Fruit fly (Drosophila melanogaster) whole organism, embryonic: ENCODE results near the gene SclA.

ENCODE experiments used
- Atf-2 ChIP-seq: fragments of 200-800 bp; sonication (Bioruptor generic); optimal IDR thresholded peaks from 2 replicates; lab custom pipeline; 2016; ENCODE audit warnings: missing biosample characterization, missing genetic modification characterization
- CG10321 ChIP-seq: fragments of 200-800 bp; sonication (Bioruptor generic); IDR thresholded peaks from 2 replicates; pipeline ENCODE4 v1.3.6; 2022; ENCODE audit warnings: missing biosample characterization, missing genetic modification characterization
- CG11504 ChIP-seq: fragments of 200-800 bp; sonication (Bioruptor generic); optimal IDR thresholded peaks from 3 replicates; lab custom pipeline; 2019; ENCODE audit warnings: missing biosample characterization, mild to moderate bottlenecking, missing genetic modification characterization, moderate library complexity
- CG11560 ChIP-seq: fragments of 200-800 bp; sonication (Bioruptor generic); IDR thresholded peaks from 3 replicates; pipeline ENCODE4 v1.3.6; 2022; ENCODE audit warnings: missing biosample characterization, missing genetic modification characterization
- CG11695 ChIP-seq: fragments of 200-800 bp; sonication (Bioruptor generic); IDR thresholded peaks from 3 replicates; pipeline ENCODE4 v1.3.6; 2022; ENCODE audit warnings: missing biosample characterization, missing genetic modification characterization
- CG13123 ChIP-seq: fragments of 200-800 bp; sonication (Bioruptor generic); optimal IDR thresholded peaks from 2 replicates; lab custom pipeline; 2016; ENCODE audit warnings: missing biosample characterization, missing genetic modification characterization
- CG13624 ChIP-seq: fragments of 200-800 bp; sonication (Bioruptor generic); optimal IDR thresholded peaks from 2 replicates; lab custom pipeline; 2016; ENCODE audit warnings: missing biosample characterization, missing genetic modification characterization
- CG13775 ChIP-seq: fragments of 200-800 bp; sonication (Bioruptor generic); optimal IDR thresholded peaks from 3 replicates; lab custom pipeline; 2017; ENCODE audit warnings: missing biosample characterization, mild to moderate bottlenecking, missing genetic modification characterization
- CG1647 ChIP-seq: fragments of 200-800 bp; sonication (Bioruptor generic); optimal IDR thresholded peaks from 3 replicates; lab custom pipeline; 2016; ENCODE audit warnings: missing biosample characterization, missing genetic modification characterization
- CG16779 ChIP-seq: fragments of 200-800 bp; sonication (Bioruptor generic); IDR thresholded peaks from 2 replicates; pipeline ENCODE4 v1.3.6; 2022; ENCODE audit warnings: missing biosample characterization, missing genetic modification characterization
- CG16863 ChIP-seq: fragments of 200-800 bp; sonication (Bioruptor generic); optimal IDR thresholded peaks from 3 replicates; lab custom pipeline; 2016; ENCODE audit warnings: missing biosample characterization, missing genetic modification characterization
- CG17568 ChIP-seq: fragments of 200-800 bp; sonication (Bioruptor generic); optimal IDR thresholded peaks from 2 replicates; lab custom pipeline; 2018; ENCODE audit warnings: missing biosample characterization, mild to moderate bottlenecking, missing genetic modification characterization, moderate library complexity
- CG1832 ChIP-seq: fragments of 200-800 bp; sonication (Bioruptor generic); optimal IDR thresholded peaks from 2 replicates; lab custom pipeline; 2017; ENCODE audit warnings: missing biosample characterization, mild to moderate bottlenecking, missing genetic modification characterization, inconsistent platforms
- CG30403 ChIP-seq: fragments of 200-800 bp; sonication (Bioruptor generic); optimal IDR thresholded peaks from 3 replicates; lab custom pipeline; 2016; ENCODE audit warnings: missing biosample characterization, missing genetic modification characterization
- CG31441 ChIP-seq: fragments of 200-800 bp; sonication (Bioruptor generic); IDR thresholded peaks from 2 replicates; pipeline ENCODE4 v1.3.6; 2022; ENCODE audit warnings: missing biosample characterization, missing genetic modification characterization
- CG3407 ChIP-seq: fragments of 200-800 bp; sonication (Bioruptor generic); optimal IDR thresholded peaks from 2 replicates; lab custom pipeline; 2018; ENCODE audit warnings: missing biosample characterization, mild to moderate bottlenecking, missing genetic modification characterization
- CG34376 ChIP-seq: fragments of 200-800 bp; sonication (Bioruptor generic); optimal IDR thresholded peaks from 2 replicates; lab custom pipeline; 2018; ENCODE audit warnings: missing biosample characterization, mild to moderate bottlenecking, missing genetic modification characterization
- CG5245 ChIP-seq: fragments of 200-800 bp; sonication (Bioruptor generic); optimal IDR thresholded peaks from 3 replicates; lab custom pipeline; 2016; ENCODE audit warnings: missing biosample characterization, missing genetic modification characterization
- CG7271 ChIP-seq: fragments of 200-800 bp; sonication (Bioruptor generic); optimal IDR thresholded peaks from 2 replicates; lab custom pipeline; 2018; ENCODE audit warnings: missing biosample characterization, mild to moderate bottlenecking, missing genetic modification characterization, moderate library complexity
- CG7839 ChIP-seq: fragments of 200-800 bp; sonication (Bioruptor generic); optimal IDR thresholded peaks from 3 replicates; lab custom pipeline; 2018; ENCODE audit warnings: missing biosample characterization, mild to moderate bottlenecking, missing genetic modification characterization, moderate library complexity
- CG7987 ChIP-seq: fragments of 200-800 bp; sonication (Bioruptor generic); optimal IDR thresholded peaks from 2 replicates; lab custom pipeline; 2018; ENCODE audit warnings: missing biosample characterization, mild to moderate bottlenecking, missing genetic modification characterization, moderate library complexity
- CG9215 ChIP-seq: fragments of 200-800 bp; sonication (Bioruptor generic); IDR thresholded peaks from 2 replicates; pipeline ENCODE4 v1.3.6; 2022; ENCODE audit warnings: missing biosample characterization, missing genetic modification characterization
- CG9437 ChIP-seq: fragments of 200-800 bp; sonication (Bioruptor generic); optimal IDR thresholded peaks from 2 replicates; lab custom pipeline; 2018; ENCODE audit warnings: missing biosample characterization, mild to moderate bottlenecking, missing genetic modification characterization
- D19A ChIP-seq: fragments of 200-800 bp; optimal IDR thresholded peaks from 3 replicates; lab custom pipeline; 2019; ENCODE audit warnings: missing biosample characterization, mild to moderate bottlenecking, missing genetic modification characterization, moderate library complexity
- Eip74EF ChIP-seq, 2 experiments: fragments of 200-800 bp in 1 of 2; fragments of >200 bp in 1 of 2; sonication (Bioruptor generic) in 1 of 2; optimal IDR thresholded peaks; 2 replicates each; lab custom pipeline; 2017 to 2019; ENCODE audit warnings: missing biosample characterization in 2 of 2, missing genetic modification characterization in 2 of 2, mild to moderate bottlenecking in 1 of 2, moderate library complexity in 1 of 2
- GATAe ChIP-seq: fragments of 200-800 bp; sonication (Bioruptor generic); conservative IDR thresholded peaks from 2 replicates; pipeline ENCODE4 v1.3.6; 2022; ENCODE audit warnings: missing biosample characterization, missing genetic modification characterization
- HLHmδ ChIP-seq: fragments of 200-800 bp; sonication (Bioruptor generic); optimal IDR thresholded peaks from 2 replicates; lab custom pipeline; 2018; ENCODE audit warnings: missing biosample characterization, mild to moderate bottlenecking, missing genetic modification characterization, moderate library complexity
- Hmx ChIP-seq: fragments of 200-800 bp; sonication (Bioruptor generic); optimal IDR thresholded peaks from 2 replicates; lab custom pipeline; 2016; ENCODE audit warnings: missing biosample characterization, missing genetic modification characterization
- Hr39 ChIP-seq: fragments of >200 bp; optimal IDR thresholded peaks from 2 replicates; lab custom pipeline; 2017
- Jarid2 ChIP-seq: fragments of 200-800 bp; sonication (Bioruptor generic); optimal IDR thresholded peaks from 3 replicates; lab custom pipeline; 2017; ENCODE audit warnings: mild to moderate bottlenecking, missing biosample characterization, missing genetic modification reagents, missing genetic modification characterization
- Med ChIP-seq: fragments of 200-800 bp; sonication (Bioruptor generic); peaks from one replicate; lab custom pipeline; 2016; ENCODE audit warnings: missing biosample characterization, missing genetic modification characterization, mild to moderate bottlenecking, inconsistent platforms, moderate library complexity
- Scr ChIP-seq: fragments of 200-800 bp; sonication (Bioruptor generic); IDR thresholded peaks from 2 replicates; pipeline ENCODE4 v1.3.6; 2022; ENCODE audit warnings: missing biosample characterization, missing genetic modification characterization; ENCODE audit not compliant: partially characterized antibody
- ash1 ChIP-seq: fragments of 200-800 bp; sonication (Bioruptor generic); optimal IDR thresholded peaks from 2 replicates; lab custom pipeline; 2018; ENCODE audit warnings: missing biosample characterization, mild to moderate bottlenecking, missing genetic modification characterization
- ci ChIP-seq: fragments of 200-800 bp; sonication (Bioruptor generic); IDR thresholded peaks from 3 replicates; pipeline ENCODE4 v1.3.6; 2022; ENCODE audit warnings: missing biosample characterization, missing genetic modification characterization
- crol ChIP-seq: fragments of 200-800 bp; sonication (Bioruptor generic); IDR thresholded peaks from 2 replicates; pipeline ENCODE4 v1.3.6; 2022; ENCODE audit warnings: missing biosample characterization, missing genetic modification characterization
- exex ChIP-seq: fragments of 200-800 bp; sonication (Bioruptor generic); optimal IDR thresholded peaks from 4 replicates; lab custom pipeline; 2018; ENCODE audit warnings: missing biosample characterization, mild to moderate bottlenecking, missing genetic modification characterization, moderate library complexity
- grn ChIP-seq: fragments of 200-800 bp; sonication (Bioruptor generic); optimal IDR thresholded peaks from 3 replicates; lab custom pipeline; 2017; ENCODE audit warnings: missing biosample characterization, missing genetic modification characterization
- gsb-n ChIP-seq: fragments of 200-800 bp; sonication (Bioruptor generic); optimal IDR thresholded peaks from 3 replicates; lab custom pipeline; 2018; ENCODE audit warnings: missing biosample characterization, mild to moderate bottlenecking, missing genetic modification characterization
- kni ChIP-seq: fragments of 200-800 bp; sonication (Bioruptor generic); optimal IDR thresholded peaks from 3 replicates; lab custom pipeline; 2017; ENCODE audit warnings: mild to moderate bottlenecking, missing biosample characterization, missing genetic modification reagents, missing genetic modification characterization
- lmd ChIP-seq: fragments of 200-800 bp; sonication (Bioruptor generic); IDR thresholded peaks from 2 replicates; pipeline ENCODE4 v1.3.6; 2022; ENCODE audit warnings: missing biosample characterization, missing genetic modification characterization
- mirr ChIP-seq: fragments of 200-800 bp; sonication (Bioruptor generic); optimal IDR thresholded peaks from 3 replicates; lab custom pipeline; 2018; ENCODE audit warnings: missing biosample characterization, mild to moderate bottlenecking, missing genetic modification characterization
- pfk ChIP-seq: fragments of 200-800 bp; sonication (Bioruptor generic); optimal IDR thresholded peaks from 2 replicates; lab custom pipeline; 2018; ENCODE audit warnings: missing biosample characterization, mild to moderate bottlenecking, missing genetic modification characterization, moderate library complexity
- pum ChIP-seq: fragments of 200-800 bp; sonication (Bioruptor generic); optimal IDR thresholded peaks from 2 replicates; lab custom pipeline; 2016; ENCODE audit warnings: missing biosample characterization, missing genetic modification characterization
- scrt ChIP-seq: fragments of 200-800 bp; sonication (Bioruptor generic); optimal IDR thresholded peaks from 2 replicates; lab custom pipeline; 2018; ENCODE audit warnings: missing biosample characterization, mild to moderate bottlenecking, missing genetic modification characterization, moderate library complexity
- sd ChIP-seq: fragments of 200-800 bp; sonication (Bioruptor generic); optimal IDR thresholded peaks from 3 replicates; lab custom pipeline; 2018; ENCODE audit warnings: missing biosample characterization, mild to moderate bottlenecking, missing genetic modification characterization, moderate library complexity
- slp2 ChIP-seq: fragments of 200-800 bp; sonication (Bioruptor generic); optimal IDR thresholded peaks from 2 replicates; lab custom pipeline; 2016; ENCODE audit warnings: missing biosample characterization, missing genetic modification characterization
- stwl ChIP-seq: fragments of 200-800 bp; sonication (Bioruptor generic); optimal IDR thresholded peaks from 3 replicates; lab custom pipeline; 2018; ENCODE audit warnings: missing biosample characterization, mild to moderate bottlenecking, missing genetic modification characterization, moderate library complexity
- sug ChIP-seq: fragments of 200-800 bp; optimal IDR thresholded peaks from 2 replicates; lab custom pipeline; 2019; ENCODE audit warnings: missing biosample characterization, mild to moderate bottlenecking, missing genetic modification characterization, moderate library complexity
- yki ChIP-seq: fragments of >200 bp; optimal IDR thresholded peaks from 3 replicates; lab custom pipeline; 2018
- z ChIP-seq: fragments of 200-800 bp; sonication (Bioruptor generic); IDR thresholded peaks from 3 replicates; pipeline ENCODE4 v1.3.6; 2022; ENCODE audit warnings: missing biosample characterization, missing genetic modification characterization

Gene SclA

dm6 chr2L:16799496-16799895 lies 38.3 kb upstream of the SclA start:
- peak; percentile 73 for TF ChIP-seq grn (GFP tag; lab: Kevin White, UChicago)
- TF ChIP-seq Med (GFP tag; lab: Kevin White, UChicago): peak; percentile 15
- peak; percentile 91 for TF ChIP-seq mirr (GFP tag; lab: Kevin White, UChicago)
- TF ChIP-seq exex (tag; lab: Kevin White, UChicago): peak; percentile 90
- peak; percentile 17 for TF ChIP-seq Jarid2 (GFP tag; lab: Kevin White, UChicago)
- TF ChIP-seq slp2 (GFP tag; lab: Kevin White, UChicago): no peak
- TF ChIP-seq GATAe (GFP tag; lab: Robert Waterston, UW): peak; percentile 93
- TF ChIP-seq CG7987 (GFP tag; lab: Kevin White, UChicago): no peak
- TF ChIP-seq CG34376 (GFP tag; lab: Kevin White, UChicago): peak; percentile 16
- peak; percentile 31 for TF ChIP-seq sug (tag; lab: Kevin White, UChicago)
- TF ChIP-seq CG7839 (tag; lab: Kevin White, UChicago): no peak

- TF ChIP-seq Hmx (GFP tag; lab: Kevin White, UChicago) (no peak), CG17568 (GFP tag; lab: Kevin White, UChicago) (no peak), CG9437 (GFP tag; lab: Kevin White, UChicago) (no peak), Eip74EF (GFP tag; optimal IDR thresholded peaks at IDR 0.05; lab: Kevin White, UChicago) (no peak), kni (GFP tag; lab: Kevin White, UChicago) (no peak), CG13775 (GFP tag; lab: Kevin White, UChicago) (no peak), ash1 (GFP tag; lab: Kevin White, UChicago) (no peak), scrt (GFP tag; lab: Kevin White, UChicago) (no peak), ci (no peak), CG3407 (GFP tag; lab: Kevin White, UChicago) (no peak), stwl (tag; lab: Kevin White, UChicago) (peak; percentile 52), CG1832 (no peak), CG10321 (no peak), CG16779 (GFP tag; lab: Robert Waterston, UW) (no peak), Hr39 (lab: Kevin White, UChicago) (no peak), pfk (no peak), CG31441 (GFP tag; lab: Robert Waterston, UW) (no peak), grn (GFP tag; lab: Kevin White, UChicago) (peak; percentile 88), HLHmδ (GFP tag; lab: Kevin White, UChicago) (no peak), D19A (no peak), z (GFP tag; lab: Robert Waterston, UW) (no peak), CG7271 (tag; lab: Kevin White, UChicago) (no peak), CG5245 (GFP tag; lab: Kevin White, UChicago) (no peak), CG16863 (GFP tag; lab: Kevin White, UChicago) (no peak), CG9215 (no peak), CG13624 (no peak), yki (lab: Kevin White, UChicago) (no peak), CG30403 (GFP tag; lab: Kevin White, UChicago) (no peak), Atf-2 (GFP tag; lab: Kevin White, UChicago) (no peak), lmd (no peak), pum (GFP tag; lab: Kevin White, UChicago) (no peak), CG11695 (GFP tag; lab: Robert Waterston, UW) (no peak), Scr (GFP tag; lab: Robert Waterston, UW) (no peak), crol (GFP tag; lab: Robert Waterston, UW) (no peak), CG11504 (tag; lab: Kevin White, UChicago) (no peak), sd (tag; lab: Kevin White, UChicago) (peak; percentile 24), CG13123 (GFP tag; lab: Kevin White, UChicago) (no peak), CG11560 (no peak), gsb-n (tag; lab: Kevin White, UChicago) (no peak), CG1647 (GFP tag; lab: Kevin White, UChicago) (no peak)
Observed at dm6 chr2L:16801578-16802152, 36.1 kb upstream of the SclA start.
